Worm (Caenorhabditis elegans) whole organism, L4/young adult: ENCODE data around the gene rcd-1.

Source experiments
- W03F9.2 ChIP-seq: fragments of 150-350 bp; optimal IDR thresholded peaks from 2 replicates; lab custom pipeline; 2014; ENCODE audit warnings: missing biosample characterization, missing genetic modification characterization
- him-1 ChIP-seq: sonication (generic microtip); optimal IDR thresholded peaks from 2 replicates; lab custom pipeline; 2016; ENCODE audit warnings: missing genotype, missing genetic modification reagents, missing genetic modification characterization, missing compliant biosample characterization

ce11 chrII:3721016-3721415, 32.7 kb upstream of the rcd-1 start, which contains the start of gene C46E10.3:
- TF ChIP-seq him-1 (tag; lab: Kevin White, UChicago) (no peak), W03F9.2 (tag; lab: Kevin White, UChicago) (no peak)
